Worm (Caenorhabditis elegans) whole organism, L2 larva: ENCODE data around the gene W08A12.2.

Source experiments
- C34F6.9 ChIP-seq: fragments of 150-350 bp; optimal IDR thresholded peaks from 2 replicates; lab custom pipeline; 2014; ENCODE audit warnings: missing biosample characterization, missing genetic modification characterization
- F13H6.1 ChIP-seq: sonication (generic microtip); optimal IDR thresholded peaks from 2 replicates; lab custom pipeline; 2016; ENCODE audit warnings: missing genetic modification characterization, missing compliant biosample characterization
- R02D3.7 ChIP-seq: fragments of 150-350 bp; optimal IDR thresholded peaks from 2 replicates; lab custom pipeline; 2014; ENCODE audit warnings: missing biosample characterization, missing genetic modification characterization
- Y55F3AM.14 ChIP-seq: fragments of 200-800 bp; sonication (Bioruptor generic); optimal IDR thresholded peaks from 2 replicates; lab custom pipeline; 2018; ENCODE audit warnings: mild to moderate bottlenecking, missing genetic modification characterization, missing compliant biosample characterization
- alr-1 ChIP-seq: fragments of 150-350 bp; optimal IDR thresholded peaks from 2 replicates; lab custom pipeline; 2014; ENCODE audit warnings: missing biosample characterization, missing genetic modification characterization
- aly-2 ChIP-seq: fragments of 150-350 bp; optimal IDR thresholded peaks from 2 replicates; lab custom pipeline; 2014; ENCODE audit warnings: missing biosample characterization, missing genetic modification characterization
- ama-1 ChIP-seq: fragments of 150-350 bp; optimal IDR thresholded peaks from 2 replicates; lab custom pipeline; 2018; ENCODE audit warnings: inconsistent platforms
- blmp-1 ChIP-seq: sonication (generic microtip); optimal IDR thresholded peaks from 2 replicates; lab custom pipeline; 2017; ENCODE audit warnings: missing genetic modification characterization, mild to moderate bottlenecking, missing compliant biosample characterization, antibody characterized with exemption, moderate library complexity; ENCODE audit not compliant: insufficient read depth
- ceh-16 ChIP-seq: fragments of 150-350 bp; optimal IDR thresholded peaks from 2 replicates; lab custom pipeline; 2014; ENCODE audit warnings: missing biosample characterization, missing genetic modification characterization
- crh-2 ChIP-seq: sonication (generic microtip); optimal IDR thresholded peaks from 2 replicates; lab custom pipeline; 2017; ENCODE audit warnings: missing biosample characterization, missing genetic modification characterization
- dmd-4 ChIP-seq: sonication (generic microtip); optimal IDR thresholded peaks from 2 replicates; lab custom pipeline; 2017; ENCODE audit warnings: missing biosample characterization, missing genetic modification characterization
- egl-27 ChIP-seq: sonication (generic microtip); optimal IDR thresholded peaks from 3 replicates; lab custom pipeline; 2017; ENCODE audit warnings: missing biosample characterization, missing genetic modification reagents, missing genetic modification characterization
- elt-3 ChIP-seq: sonication (generic microtip); optimal IDR thresholded peaks from 2 replicates; lab custom pipeline; 2017; ENCODE audit warnings: missing biosample characterization, missing genetic modification characterization
- fos-1 ChIP-seq: fragments of 150-350 bp; optimal IDR thresholded peaks from 2 replicates; lab custom pipeline; 2014; ENCODE audit warnings: missing biosample characterization, missing genetic modification characterization
- gmeb-1 ChIP-seq: fragments of 150-350 bp; optimal IDR thresholded peaks from 2 replicates; lab custom pipeline; 2014; ENCODE audit warnings: missing biosample characterization, missing genetic modification characterization
- lin-13 ChIP-seq: fragments of 150-350 bp; optimal IDR thresholded peaks from 2 replicates; lab custom pipeline; 2014; ENCODE audit warnings: missing biosample characterization, missing genetic modification reagents, missing genetic modification characterization
- lin-39 ChIP-seq: fragments of 150-350 bp; optimal IDR thresholded peaks from 2 replicates; lab custom pipeline; 2014; ENCODE audit warnings: missing biosample characterization, missing genetic modification reagents, missing genetic modification characterization
- lsy-2 ChIP-seq, 2 experiments: fragments of 150-350 bp in 1 of 2; sonication (generic microtip) in 1 of 2; optimal IDR thresholded peaks; 2 replicates each; lab custom pipeline; 2014 to 2017; ENCODE audit warnings: missing biosample characterization in 2 of 2, missing genetic modification characterization in 2 of 2
- mab-5 ChIP-seq: fragments of 150-350 bp; optimal IDR thresholded peaks from 2 replicates; lab custom pipeline; 2014; ENCODE audit warnings: missing biosample characterization, missing genetic modification characterization
- mbf-1 ChIP-seq: sonication (generic microtip); optimal IDR thresholded peaks from 2 replicates; lab custom pipeline; 2017; ENCODE audit warnings: missing biosample characterization, missing genetic modification characterization
- mdl-1 ChIP-seq, 2 experiments: fragments of 150-350 bp in 1 of 2; sonication (generic microtip) in 1 of 2; optimal IDR thresholded peaks; 2 replicates each; lab custom pipeline; 2017; ENCODE audit warnings: missing biosample characterization in 2 of 2, missing genetic modification characterization in 2 of 2
- nhr-11 ChIP-seq: fragments of 150-350 bp; optimal IDR thresholded peaks from 2 replicates; lab custom pipeline; 2014; ENCODE audit warnings: missing biosample characterization, missing genetic modification characterization
- nhr-129 ChIP-seq: fragments of 150-350 bp; optimal IDR thresholded peaks from 2 replicates; lab custom pipeline; 2014; ENCODE audit warnings: missing biosample characterization, missing genetic modification characterization
- nhr-21 ChIP-seq: fragments of 150-350 bp; optimal IDR thresholded peaks from 2 replicates; lab custom pipeline; 2014; ENCODE audit warnings: missing biosample characterization, missing genetic modification characterization
- nhr-23 ChIP-seq: fragments of 150-350 bp; optimal IDR thresholded peaks from 2 replicates; lab custom pipeline; 2014; ENCODE audit warnings: missing biosample characterization, missing genetic modification reagents, missing genetic modification characterization
- nhr-237 ChIP-seq: fragments of 150-350 bp; optimal IDR thresholded peaks from 2 replicates; lab custom pipeline; 2014; ENCODE audit warnings: missing biosample characterization, missing genetic modification characterization
- nhr-25 ChIP-seq: fragments of 150-350 bp; sonication (generic microtip); optimal IDR thresholded peaks from 3 replicates; lab custom pipeline; 2014; ENCODE audit warnings: missing biosample characterization, missing genetic modification characterization
- nhr-6 ChIP-seq: fragments of 150-350 bp; optimal IDR thresholded peaks from 2 replicates; lab custom pipeline; 2014; ENCODE audit warnings: missing biosample characterization, missing genetic modification characterization
- nhr-77 ChIP-seq: fragments of 150-350 bp; optimal IDR thresholded peaks from 2 replicates; lab custom pipeline; 2014; ENCODE audit warnings: missing biosample characterization, missing genetic modification characterization
- sem-4 ChIP-seq: fragments of 150-350 bp; optimal IDR thresholded peaks from 2 replicates; lab custom pipeline; 2014; ENCODE audit warnings: missing biosample characterization, missing genetic modification reagents, missing genetic modification characterization
- skn-1 ChIP-seq: sonication (generic microtip); optimal IDR thresholded peaks from 2 replicates; lab custom pipeline; 2017; ENCODE audit warnings: missing biosample characterization, missing genetic modification characterization
- sma-3 ChIP-seq: sonication (generic microtip); optimal IDR thresholded peaks from 2 replicates; lab custom pipeline; 2016; ENCODE audit warnings: missing genetic modification reagents, missing genetic modification characterization, missing compliant biosample characterization
- sma-9 ChIP-seq, 2 experiments: fragments of 150-350 bp in 1 of 2; sonication (generic microtip) in 1 of 2; optimal IDR thresholded peaks; 2 replicates each; lab custom pipeline; 2014 to 2016; ENCODE audit warnings: missing genetic modification characterization in 2 of 2, mild to moderate bottlenecking in 1 of 2, missing biosample characterization in 1 of 2, missing compliant biosample characterization in 1 of 2, missing genetic modification reagents in 1 of 2, moderate library complexity in 1 of 2
- unc-62 ChIP-seq: fragments of 150-350 bp; optimal IDR thresholded peaks from 2 replicates; lab custom pipeline; 2014; ENCODE audit warnings: missing biosample characterization, missing genetic modification reagents, missing genetic modification characterization
- ztf-1 ChIP-seq: fragments of 200-800 bp; sonication (Bioruptor generic); conservative IDR thresholded peaks from 2 replicates; pipeline ENCODE4 v1.3.6; 2022; ENCODE audit warnings: missing genetic modification characterization, missing compliant biosample characterization
- ztf-11 ChIP-seq: sonication (generic microtip); optimal IDR thresholded peaks from 2 replicates; lab custom pipeline; 2017; ENCODE audit warnings: missing biosample characterization, missing genetic modification characterization
- ztf-4 ChIP-seq: fragments of 150-350 bp; optimal IDR thresholded peaks from 2 replicates; lab custom pipeline; 2014; ENCODE audit warnings: missing biosample characterization, missing genetic modification characterization

W08A12.2 gene

DNA sequence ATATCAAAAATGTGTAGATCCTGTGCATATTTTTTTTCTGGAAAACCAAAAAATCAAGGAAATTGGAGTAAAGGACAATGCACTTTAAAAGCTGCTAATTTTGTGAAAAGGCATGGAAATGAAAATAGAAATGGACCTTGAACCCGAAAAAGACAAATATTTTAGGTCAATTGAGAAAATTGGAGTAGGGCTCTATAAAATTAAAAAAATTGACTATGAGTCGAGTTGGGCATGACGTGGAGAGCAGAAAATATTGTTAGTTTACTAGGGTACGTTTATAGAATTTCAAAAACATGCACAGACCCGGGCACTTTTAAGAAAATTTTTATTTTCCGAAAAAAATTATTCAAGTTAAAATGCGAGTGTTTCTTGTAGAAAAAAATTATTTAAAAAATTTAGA is 26.2 kb downstream of the W08A12.2 start, which contains the start of gene acr-23:
TSS of gene acr-23 (minus strand) at position 101 of the 400 bp plus-strand sequence.
- TF ChIP-seq elt-3 (tag; lab: Kevin White, UChicago) (no peak), mab-5 (tag; lab: Kevin White, UChicago) (no peak), ama-1 (lab: Kevin White, UChicago) (no peak), skn-1 (tag; lab: Kevin White, UChicago) (no peak), dmd-4 (tag; lab: Kevin White, UChicago) (no peak), mbf-1 (tag; lab: Kevin White, UChicago) (no peak), Y55F3AM.14 (GFP tag; lab: Kevin White, UChicago) (no peak), F13H6.1 (tag; lab: Kevin White, UChicago) (no peak), nhr-129 (tag; lab: Kevin White, UChicago) (no peak), gmeb-1 (tag; lab: Kevin White, UChicago) (no peak), crh-2 (no peak)

DNA sequence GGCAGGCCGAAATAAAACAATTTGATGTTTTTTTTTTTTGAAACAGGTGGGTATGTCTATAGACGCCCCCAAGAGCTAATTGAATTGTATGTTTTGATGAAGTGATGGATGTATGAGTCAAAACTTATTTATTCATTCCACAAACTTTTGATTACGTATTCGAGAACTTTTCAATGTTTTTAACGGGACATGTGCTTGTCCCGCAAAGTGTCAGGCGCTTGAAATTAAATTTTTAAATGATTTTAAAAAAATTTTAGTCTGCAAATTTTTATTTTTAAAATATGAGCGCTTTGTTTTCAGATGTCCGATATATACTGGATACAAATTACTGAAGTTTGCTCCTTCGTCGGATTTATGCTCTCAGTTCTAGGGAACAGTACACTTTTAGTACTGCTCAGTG is 36.2 kb downstream of the W08A12.2 start, which contains the start of gene str-114:
TSS of gene str-114 (plus strand) at position 301 of the 400 bp plus-strand sequence.
- TF ChIP-seq mab-5 (tag; lab: Kevin White, UChicago) (no peak), gmeb-1 (tag; lab: Kevin White, UChicago) (no peak), nhr-6 (tag; lab: Kevin White, UChicago) (no peak), lin-39 (tag; lab: Kevin White, UChicago) (no peak), unc-62 (no peak), skn-1 (tag; lab: Kevin White, UChicago) (no peak), egl-27 (no peak), ztf-11 (no peak), sma-3 (GFP tag; lab: Kevin White, UChicago) (no peak), crh-2 (no peak), elt-3 (tag; lab: Kevin White, UChicago) (no peak), nhr-237 (tag; lab: Kevin White, UChicago) (no peak)

DNA sequence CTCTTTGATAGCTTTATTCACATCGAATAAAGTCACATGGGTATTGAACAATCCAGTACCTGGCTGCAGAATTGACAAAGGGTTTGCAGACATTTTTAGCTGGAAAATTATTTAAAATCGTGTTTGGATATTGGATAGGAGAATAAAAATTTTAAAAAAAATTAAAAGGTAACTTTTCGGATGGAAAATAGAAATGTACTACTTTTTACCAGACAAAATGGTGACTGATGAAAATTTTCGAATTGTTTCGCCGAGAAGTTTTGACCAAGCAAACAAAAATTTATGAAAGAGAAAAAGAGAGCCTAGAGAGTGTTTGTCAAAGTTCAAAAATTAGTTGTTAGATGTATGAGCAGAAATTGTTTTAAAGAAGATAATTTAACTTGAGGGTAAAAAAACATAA is 37.8 kb downstream of the W08A12.2 start, which contains the start of gene F59B1.10:
TSS of gene F59B1.10 (minus strand) at position 101 of the 400 bp plus-strand sequence.
- no peak for TF ChIP-seq ztf-1 (GFP tag; lab: Robert Waterston, UW)
- TF ChIP-seq sma-9 (GFP tag; optimal IDR thresholded peaks at IDR 0.05; lab: Kevin White, UChicago): no peak
- no peak for TF ChIP-seq sma-9 (tag; optimal IDR thresholded peaks at IDR 0.05; lab: Kevin White, UChicago)
- TF ChIP-seq ceh-16: no peak
- no peak for TF ChIP-seq blmp-1 (tag; lab: Kevin White, UChicago)
- TF ChIP-seq nhr-21 (tag; lab: Kevin White, UChicago): no peak
- no peak for TF ChIP-seq nhr-77 (tag; lab: Kevin White, UChicago)
- TF ChIP-seq egl-27: no peak
- TF ChIP-seq nhr-129 (tag; lab: Kevin White, UChicago): no peak
- TF ChIP-seq nhr-23 (tag; lab: Kevin White, UChicago): no peak
- no peak for TF ChIP-seq ztf-4
- no peak for TF ChIP-seq skn-1 (tag; lab: Kevin White, UChicago)
- TF ChIP-seq sma-3 (GFP tag; lab: Kevin White, UChicago): no peak
- no peak for TF ChIP-seq alr-1 (tag; lab: Kevin White, UChicago)
- no peak for TF ChIP-seq R02D3.7 (tag; lab: Kevin White, UChicago)
- TF ChIP-seq mab-5 (tag; lab: Kevin White, UChicago): no peak
- no peak for TF ChIP-seq lin-13 (GFP tag; lab: Kevin White, UChicago)
- no peak for TF ChIP-seq nhr-11 (tag; lab: Kevin White, UChicago)
- TF ChIP-seq mbf-1 (tag; lab: Kevin White, UChicago): no peak
- no peak for TF ChIP-seq elt-3 (tag; lab: Kevin White, UChicago)

DNA sequence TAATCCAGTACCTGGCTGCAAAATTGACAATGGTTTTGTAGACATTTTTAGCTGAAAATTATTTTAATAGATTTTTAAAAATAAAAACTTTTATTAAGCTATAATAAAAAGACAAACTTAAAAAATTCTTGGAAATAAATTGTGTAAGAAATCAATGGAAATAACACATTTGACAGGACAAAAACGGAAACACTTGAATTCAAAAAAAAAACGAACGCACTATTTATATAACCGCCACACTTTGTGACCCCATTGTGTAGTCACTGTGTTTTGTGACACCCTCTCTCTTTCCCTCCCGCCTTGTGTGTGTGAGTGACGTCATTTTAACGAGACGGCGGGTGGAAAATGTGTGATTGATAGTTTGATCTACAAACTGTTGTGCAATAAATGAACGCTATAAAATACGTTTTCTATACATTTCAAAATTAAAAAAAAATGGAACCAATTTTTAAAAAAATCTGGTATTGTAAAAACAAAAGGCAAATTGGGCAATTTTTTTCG is 41.4 kb downstream of the W08A12.2 start, which contains the start of gene F59B1.8:
TSS of gene F59B1.8 (minus strand) at position 51 of the 501 bp plus-strand sequence.
- TF ChIP-seq nhr-21 (tag; lab: Kevin White, UChicago) (peak; percentile 3), mdl-1 (tag; optimal IDR thresholded peaks at IDR 0.05; lab: Kevin White, UChicago) (peak in 1 of 2 experiments; percentile 9), nhr-6 (tag; lab: Kevin White, UChicago) (no peak), sma-9 (GFP tag; optimal IDR thresholded peaks at IDR 0.05; lab: Kevin White, UChicago) (peak; percentile 97), sma-9 (tag; optimal IDR thresholded peaks at IDR 0.05; lab: Kevin White, UChicago) (no peak), gmeb-1 (tag; lab: Kevin White, UChicago) (peak; percentile 66), nhr-25 (tag; lab: Kevin White, UChicago) (peak; percentile 72), crh-2 (peak; percentile 25), sma-3 (GFP tag; lab: Kevin White, UChicago) (peak; percentile 58), unc-62 (no peak), nhr-129 (tag; lab: Kevin White, UChicago) (peak; percentile 68), skn-1 (tag; lab: Kevin White, UChicago) (no peak), aly-2 (tag; lab: Kevin White, UChicago) (no peak), fos-1 (tag; lab: Kevin White, UChicago) (peak; percentile 91), C34F6.9 (tag; lab: Kevin White, UChicago) (peak; percentile 34), F13H6.1 (tag; lab: Kevin White, UChicago) (peak; percentile 78), lsy-2 (tag; optimal IDR thresholded peaks at IDR 0.05; lab: Kevin White, UChicago) (peak in 1 of 2 experiments; percentile 49), sem-4 (tag; lab: Kevin White, UChicago) (peak; percentile 55)
